Worm (Caenorhabditis elegans) whole organism, L1 larva: Measurements from ENCODE around the gene C24G6.8.

ENCODE experiments used
- F16B12.6 ChIP-seq: fragments of 150-350 bp; optimal IDR thresholded peaks from 2 replicates; lab custom pipeline; 2014; ENCODE audit warnings: missing biosample characterization, missing genetic modification characterization
- Y116A8C.19 ChIP-seq: sonication (generic microtip); optimal IDR thresholded peaks from 2 replicates; lab custom pipeline; 2016; ENCODE audit warnings: missing compliant biosample characterization, missing genetic modification characterization, borderline replicate concordance
- aha-1 ChIP-seq: fragments of 150-350 bp; optimal IDR thresholded peaks from 2 replicates; lab custom pipeline; 2014; ENCODE audit warnings: missing biosample characterization, missing genetic modification characterization
- alr-1 ChIP-seq: fragments of 200-800 bp; sonication (Bioruptor generic); optimal IDR thresholded peaks from 2 replicates; lab custom pipeline; 2018; ENCODE audit warnings: borderline replicate concordance, mild to moderate bottlenecking, missing genetic modification characterization, missing compliant biosample characterization
- ama-1 ChIP-seq: fragments of 150-350 bp; optimal IDR thresholded peaks from 2 replicates; lab custom pipeline; 2014
- blmp-1 ChIP-seq: fragments of 150-350 bp; optimal IDR thresholded peaks from 2 replicates; lab custom pipeline; 2014; ENCODE audit warnings: missing biosample characterization, missing genetic modification characterization
- ceh-63 ChIP-seq: fragments of 200-800 bp; sonication (Bioruptor generic); optimal IDR thresholded peaks from 2 replicates; lab custom pipeline; 2018; ENCODE audit warnings: mild to moderate bottlenecking, missing genetic modification characterization, missing compliant biosample characterization
- dsc-1 ChIP-seq: sonication (generic microtip); optimal IDR thresholded peaks from 2 replicates; lab custom pipeline; 2016; ENCODE audit warnings: mild to moderate bottlenecking, missing genetic modification characterization, missing compliant biosample characterization
- efl-1 ChIP-seq, 4 experiments: fragments of 150-350 bp; optimal IDR thresholded peaks in 3 of 4; peaks in 1 of 4; 1 replicate in 1 of 4; 2 replicates in 3 of 4; lab custom pipeline; 2014; ENCODE audit warnings: missing biosample characterization in 2 of 4, missing genetic modification characterization in 2 of 4, missing genetic modification reagents in 2 of 4
- egl-13 ChIP-seq: sonication (generic microtip); optimal IDR thresholded peaks from 2 replicates; lab custom pipeline; 2016; ENCODE audit warnings: missing genotype, missing genetic modification reagents, missing genetic modification characterization, missing compliant biosample characterization
- egl-27 ChIP-seq, 2 experiments: fragments of 150-350 bp in 1 of 2; sonication (generic microtip); optimal IDR thresholded peaks; 3 replicates each; lab custom pipeline; 2017 to 2018; ENCODE audit warnings: missing biosample characterization in 2 of 2, missing genetic modification characterization in 2 of 2, missing genetic modification reagents in 2 of 2
- elt-2 ChIP-seq: sonication (generic microtip); optimal IDR thresholded peaks from 2 replicates; lab custom pipeline; 2016; ENCODE audit warnings: missing genetic modification characterization, mild to moderate bottlenecking, inconsistent platforms, missing compliant biosample characterization, missing genetic modification reagents
- fkh-4 ChIP-seq: sonication (generic microtip); optimal IDR thresholded peaks from 2 replicates; lab custom pipeline; 2016; ENCODE audit warnings: missing compliant biosample characterization, missing genetic modification characterization, borderline replicate concordance
- fos-1 ChIP-seq: fragments of 150-350 bp; optimal IDR thresholded peaks from 2 replicates; lab custom pipeline; 2014; ENCODE audit warnings: missing biosample characterization, missing genetic modification characterization
- grh-1 ChIP-seq: fragments of 200-800 bp; sonication (Bioruptor generic); IDR thresholded peaks from 2 replicates; pipeline ENCODE4 v1.3.6; 2022; ENCODE audit warnings: missing genetic modification reagents, missing genetic modification characterization, missing compliant biosample characterization
- hlh-17 ChIP-seq: fragments of 200-800 bp; sonication (Bioruptor generic); optimal IDR thresholded peaks from 2 replicates; lab custom pipeline; 2018; ENCODE audit warnings: missing genetic modification characterization, mild to moderate bottlenecking, missing compliant biosample characterization, moderate library complexity, borderline replicate concordance
- isw-1 ChIP-seq: fragments of 200-800 bp; sonication (Bioruptor generic); IDR thresholded peaks from 2 replicates; pipeline ENCODE4 v1.3.6; 2022; ENCODE audit warnings: missing genetic modification characterization, missing compliant biosample characterization
- jun-1 ChIP-seq: fragments of 150-350 bp; optimal IDR thresholded peaks from 2 replicates; lab custom pipeline; 2014; ENCODE audit warnings: missing biosample characterization, missing genetic modification reagents, missing genetic modification characterization
- lin-13 ChIP-seq: fragments of 150-350 bp; optimal IDR thresholded peaks from 2 replicates; lab custom pipeline; 2014; ENCODE audit warnings: missing biosample characterization, missing genetic modification reagents, missing genetic modification characterization
- lin-15B ChIP-seq: fragments of 150-350 bp; sonication (generic microtip); optimal IDR thresholded peaks from 3 replicates; lab custom pipeline; 2014; ENCODE audit warnings: missing biosample characterization, missing genetic modification characterization
- lin-35 ChIP-seq, 2 experiments: fragments of 150-350 bp; optimal IDR thresholded peaks; 2 replicates each; lab custom pipeline; 2014; ENCODE audit warnings: missing biosample characterization in 2 of 2, missing genetic modification characterization in 2 of 2, missing genetic modification reagents in 2 of 2
- lin-39 ChIP-seq: fragments of 150-350 bp; optimal IDR thresholded peaks from 2 replicates; lab custom pipeline; 2014; ENCODE audit warnings: missing biosample characterization, missing genetic modification reagents, missing genetic modification characterization
- nhr-20 ChIP-seq: sonication (generic microtip); optimal IDR thresholded peaks from 2 replicates; lab custom pipeline; 2016; ENCODE audit warnings: mild to moderate bottlenecking, missing genetic modification characterization, missing compliant biosample characterization
- nhr-237 ChIP-seq: fragments of 150-350 bp; optimal IDR thresholded peaks from 2 replicates; lab custom pipeline; 2014; ENCODE audit warnings: missing biosample characterization, missing genetic modification characterization
- nhr-47 ChIP-seq: sonication (generic microtip); optimal IDR thresholded peaks from 2 replicates; lab custom pipeline; 2016; ENCODE audit warnings: mild to moderate bottlenecking, missing genetic modification characterization, moderate library complexity, missing compliant biosample characterization
- nhr-71 ChIP-seq: sonication (generic microtip); optimal IDR thresholded peaks from 2 replicates; lab custom pipeline; 2016; ENCODE audit warnings: mild to moderate bottlenecking, missing genetic modification characterization, moderate library complexity, missing compliant biosample characterization
- nhr-76 ChIP-seq: sonication (generic microtip); optimal IDR thresholded peaks from 2 replicates; lab custom pipeline; 2017; ENCODE audit warnings: missing biosample characterization, missing genetic modification characterization
- nhr-85 ChIP-seq: sonication (generic microtip); peaks from one replicate; lab custom pipeline; 2016; ENCODE audit warnings: missing genetic modification characterization, inconsistent platforms, missing compliant biosample characterization
- pax-3 ChIP-seq: fragments of 200-800 bp; sonication (Bioruptor generic); optimal IDR thresholded peaks from 2 replicates; lab custom pipeline; 2018; ENCODE audit warnings: mild to moderate bottlenecking, missing genetic modification characterization, moderate library complexity, missing compliant biosample characterization
- pqm-1 ChIP-seq: sonication (generic microtip); optimal IDR thresholded peaks from 3 replicates; lab custom pipeline; 2017; ENCODE audit warnings: missing biosample characterization, missing genetic modification characterization
- tlp-1 ChIP-seq: fragments of 150-350 bp; optimal IDR thresholded peaks from 2 replicates; lab custom pipeline; 2014; ENCODE audit warnings: missing biosample characterization, missing genetic modification characterization
- unc-62 ChIP-seq: fragments of 150-350 bp; optimal IDR thresholded peaks from 2 replicates; lab custom pipeline; 2014; ENCODE audit warnings: missing biosample characterization, missing genetic modification reagents, missing genetic modification characterization
- unc-86 ChIP-seq: sonication (generic microtip); optimal IDR thresholded peaks from 2 replicates; lab custom pipeline; 2016; ENCODE audit warnings: missing genetic modification characterization, missing compliant biosample characterization
- unc-98 ChIP-seq: fragments of 200-800 bp; sonication (Bioruptor generic); IDR thresholded peaks from 2 replicates; pipeline ENCODE4 v1.3.6; 2022; ENCODE audit warnings: missing genetic modification characterization, missing compliant biosample characterization
- xbp-1 ChIP-seq: sonication (generic microtip); optimal IDR thresholded peaks from 2 replicates; lab custom pipeline; 2016; ENCODE audit warnings: missing genetic modification characterization, missing compliant biosample characterization
- zag-1 ChIP-seq: fragments of 150-350 bp; optimal IDR thresholded peaks from 2 replicates; lab custom pipeline; 2014; ENCODE audit warnings: missing biosample characterization, missing genetic modification characterization
- zip-4 ChIP-seq: fragments of 200-800 bp; sonication (Bioruptor generic); optimal IDR thresholded peaks from 2 replicates; lab custom pipeline; 2018; ENCODE audit warnings: mild to moderate bottlenecking, missing genetic modification characterization, moderate library complexity, missing compliant biosample characterization
- ztf-11 ChIP-seq, 2 experiments: sonication (generic microtip); optimal IDR thresholded peaks; 2 replicates each; lab custom pipeline; 2016 to 2017; ENCODE audit warnings: missing genetic modification characterization in 2 of 2, missing biosample characterization in 1 of 2, missing compliant biosample characterization in 1 of 2

C24G6.8 gene

DNA sequence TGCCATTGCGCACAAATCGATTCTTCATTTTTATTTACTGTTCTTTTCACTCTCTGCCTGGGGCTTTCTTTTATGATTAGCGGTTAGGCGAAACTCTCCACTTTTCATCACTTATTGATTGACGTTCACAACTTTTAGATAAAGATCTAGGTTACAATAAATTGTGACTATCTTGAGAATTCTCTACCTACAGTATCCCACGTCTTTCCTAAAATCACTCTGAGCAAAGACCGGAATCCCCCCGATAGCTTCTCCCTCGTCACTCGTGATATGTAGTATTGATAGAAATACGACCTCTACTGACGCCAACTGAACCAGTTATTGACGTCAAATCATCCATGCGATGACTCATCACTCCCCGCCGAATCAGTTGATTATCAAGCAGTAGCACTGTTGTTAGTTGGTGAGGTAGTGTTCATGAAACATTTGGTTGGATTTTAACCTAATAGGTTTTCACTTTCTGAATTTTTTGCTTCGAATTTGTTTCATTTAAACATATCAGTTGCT is 13.9 kb downstream of the C24G6.8 start, which contains the start of gene hir-1:
Gene hir-1 (plus strand): TSS at position 405 of the 507 bp plus-strand sequence.
- no peak for TF ChIP-seq zip-4 (GFP tag; lab: Kevin White, UChicago)
- peak; percentile 14 for TF ChIP-seq nhr-20 (tag; lab: Kevin White, UChicago)
- no peak for TF ChIP-seq Y116A8C.19 (tag; lab: Kevin White, UChicago)
- TF ChIP-seq nhr-85 (tag; lab: Kevin White, UChicago) = peak; percentile 66
- TF ChIP-seq zag-1 (tag; lab: Kevin White, UChicago) = no peak
- no peak for TF ChIP-seq nhr-47
- no peak for TF ChIP-seq nhr-76 (tag; lab: Kevin White, UChicago)
- TF ChIP-seq blmp-1 (tag; lab: Kevin White, UChicago) = peak; percentile 60
- TF ChIP-seq xbp-1 = no peak
- no peak for TF ChIP-seq isw-1 (GFP tag; lab: Robert Waterston, UW)
- TF ChIP-seq tlp-1 = no peak
- no peak for TF ChIP-seq ceh-63 (GFP tag; lab: Kevin White, UChicago)
- no peak for TF ChIP-seq efl-1 (optimal IDR thresholded peaks at IDR 0.05; lab: Kevin White, UChicago)
- TF ChIP-seq efl-1 (GFP tag; optimal IDR thresholded peaks at IDR 0.05 in 1 of 2; lab: Kevin White, UChicago) = peak in 1 of 2 experiments; percentile 90
- no peak for TF ChIP-seq lin-15B (tag; lab: Kevin White, UChicago)
- no peak for TF ChIP-seq hlh-17 (GFP tag; lab: Kevin White, UChicago)
- TF ChIP-seq ztf-11 (tag; optimal IDR thresholded peaks at IDR 0.05; lab: Kevin White, UChicago) = no peak
- no peak for TF ChIP-seq ama-1 (lab: Kevin White, UChicago)
- no peak for TF ChIP-seq egl-27 (tag; optimal IDR thresholded peaks at IDR 0.05; lab: Kevin White, UChicago)
- 0 out of 2 replicates have a peak, but pooled peaks have one; percentile 8 for TF ChIP-seq grh-1 (GFP tag; lab: Robert Waterston, UW)
- no peak for TF ChIP-seq nhr-71 (tag; lab: Kevin White, UChicago)
- TF ChIP-seq pax-3 (tag; lab: Kevin White, UChicago) = no peak
- TF ChIP-seq F16B12.6 (tag; lab: Kevin White, UChicago) = no peak
- no peak for TF ChIP-seq elt-2 (tag; lab: Kevin White, UChicago)

- TF ChIP-seq efl-1 (optimal IDR thresholded peaks at IDR 0.05; lab: Kevin White, UChicago) (no peak), efl-1 (GFP tag; optimal IDR thresholded peaks at IDR 0.05 in 1 of 2; lab: Kevin White, UChicago) (peak in 1 of 2 experiments; percentile 49), elt-2 (tag; lab: Kevin White, UChicago) (peak; percentile 46), lin-35 (GFP tag; optimal IDR thresholded peaks at IDR 0.05; lab: Kevin White, UChicago) (peak in 1 of 2 experiments; percentile 1), alr-1 (tag; lab: Kevin White, UChicago) (no peak)
Observed at ce11 chrV:5513630-5514378, 21.9 kb downstream of the C24G6.8 start, which contains the start of the genes hpo-15 and mms-19. hpo-15 (minus strand) TSS chrV:5513830. mms-19 (plus strand) TSS chrV:5514348.

DNA sequence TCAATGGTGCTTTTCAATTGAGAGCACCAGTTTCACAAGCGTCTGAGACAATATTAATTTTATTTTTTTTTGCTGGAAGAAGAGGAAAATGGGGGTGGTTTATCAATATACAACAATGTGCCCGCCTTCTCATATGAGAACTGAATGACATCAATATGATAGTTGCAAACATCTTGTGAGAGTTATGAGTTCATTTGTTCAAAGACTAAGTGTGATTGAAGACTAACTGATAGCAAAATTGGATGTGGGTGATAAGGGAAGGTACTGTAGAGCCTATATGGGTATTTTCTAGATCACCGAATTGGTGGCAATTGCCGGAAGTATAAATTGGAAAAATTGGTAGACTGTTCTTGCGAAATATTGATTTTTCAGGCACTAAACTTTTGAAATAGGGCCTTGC is 23.1 kb downstream of the C24G6.8 start:
- peak; percentile 75 for TF ChIP-seq pqm-1 (tag; lab: Kevin White, UChicago)
- peak in 1 of 2 experiments; percentile 0 for TF ChIP-seq lin-35 (GFP tag; optimal IDR thresholded peaks at IDR 0.05; lab: Kevin White, UChicago)
- TF ChIP-seq fos-1 = no peak
- peak; percentile 80 for TF ChIP-seq elt-2 (tag; lab: Kevin White, UChicago)

DNA sequence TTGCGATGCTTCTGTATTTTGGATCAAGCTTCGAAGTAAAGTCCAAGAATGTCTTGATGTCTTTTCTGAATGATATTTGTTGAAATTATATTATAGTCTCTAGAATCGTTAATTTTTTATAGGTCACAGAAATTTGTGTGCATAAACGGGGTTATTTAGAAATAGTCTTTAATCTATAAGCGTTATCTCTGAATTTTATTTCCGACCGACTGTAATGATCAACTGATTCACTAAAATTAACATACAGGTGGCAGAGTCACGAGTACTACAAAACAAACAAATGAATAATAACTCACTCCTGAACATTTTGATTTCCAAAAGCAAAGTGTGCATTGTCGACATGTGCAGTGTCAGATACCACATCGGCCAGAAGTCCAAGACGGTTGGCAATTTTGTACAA is 24.0 kb downstream of the C24G6.8 start:
- TF ChIP-seq hlh-17 (GFP tag; lab: Kevin White, UChicago) = no peak
- TF ChIP-seq elt-2 (tag; lab: Kevin White, UChicago) = peak; percentile 67
- peak in 1 of 2 experiments; percentile 27 for TF ChIP-seq lin-35 (GFP tag; optimal IDR thresholded peaks at IDR 0.05; lab: Kevin White, UChicago)

ce11 chrV:5509966-5510365 is 25.7 kb downstream of the C24G6.8 start:
- no peak for TF ChIP-seq xbp-1
- TF ChIP-seq zag-1 (tag; lab: Kevin White, UChicago) = no peak
- no peak for TF ChIP-seq lin-39 (tag; lab: Kevin White, UChicago)
- TF ChIP-seq unc-62 = no peak
- TF ChIP-seq dsc-1 = no peak
- TF ChIP-seq aha-1 (tag; lab: Kevin White, UChicago) = no peak
- TF ChIP-seq egl-13 = no peak
- no peak for TF ChIP-seq ama-1 (lab: Kevin White, UChicago)
- no peak for TF ChIP-seq nhr-237 (tag; lab: Kevin White, UChicago)
- TF ChIP-seq lin-13 (GFP tag; lab: Kevin White, UChicago) = no peak
- TF ChIP-seq fkh-4 (tag; lab: Kevin White, UChicago) = no peak
- no peak for TF ChIP-seq unc-86 (tag; lab: Kevin White, UChicago)
- TF ChIP-seq grh-1 (GFP tag; lab: Robert Waterston, UW) = no peak
- no peak for TF ChIP-seq unc-98
- no peak for TF ChIP-seq jun-1 (tag; lab: Kevin White, UChicago)
